Worm (Caenorhabditis elegans) whole organism, L3 larva: ENCODE data around the gene mrpl-36.

ENCODE experiments used
- R02D3.7 ChIP-seq: fragments of 150-350 bp; optimal IDR thresholded peaks from 2 replicates; lab custom pipeline; 2014; ENCODE audit warnings: missing biosample characterization, missing genetic modification characterization
- ZK546.5 ChIP-seq: sonication (generic microtip); optimal IDR thresholded peaks from 2 replicates; lab custom pipeline; 2017; ENCODE audit warnings: missing biosample characterization, missing genetic modification characterization
- ceh-16 ChIP-seq: sonication (generic microtip); optimal IDR thresholded peaks from 2 replicates; lab custom pipeline; 2017; ENCODE audit warnings: missing biosample characterization, missing genetic modification characterization
- ceh-28 ChIP-seq: fragments of 150-350 bp; optimal IDR thresholded peaks from 2 replicates; lab custom pipeline; 2014; ENCODE audit warnings: missing biosample characterization, missing genetic modification reagents, missing genetic modification characterization
- ceh-9 ChIP-seq: sonication (generic microtip); optimal IDR thresholded peaks from 2 replicates; lab custom pipeline; 2018; ENCODE audit warnings: missing biosample characterization, missing genetic modification characterization
- daf-12 ChIP-seq: fragments of 150-350 bp; optimal IDR thresholded peaks from 2 replicates; lab custom pipeline; 2014; ENCODE audit warnings: missing biosample characterization, missing genetic modification reagents, missing genetic modification characterization
- egl-27 ChIP-seq: sonication (generic microtip); optimal IDR thresholded peaks from 4 replicates; lab custom pipeline; 2017; ENCODE audit warnings: missing biosample characterization, missing genetic modification reagents, missing genetic modification characterization
- egl-5 ChIP-seq: fragments of 150-350 bp; optimal IDR thresholded peaks from 2 replicates; lab custom pipeline; 2017; ENCODE audit warnings: missing biosample characterization, missing genetic modification reagents, missing genetic modification characterization, inconsistent platforms
- elt-2 ChIP-seq: sonication (generic microtip); optimal IDR thresholded peaks from 2 replicates; lab custom pipeline; 2016; ENCODE audit warnings: missing genetic modification reagents, mild to moderate bottlenecking, missing genetic modification characterization, missing compliant biosample characterization
- elt-3 ChIP-seq, 3 experiments: fragments of 150-350 bp in 1 of 3; sonication (generic microtip) in 2 of 3; optimal IDR thresholded peaks; 2 replicates in 2 of 3; 4 replicates in 1 of 3; lab custom pipeline; 2014 to 2017; ENCODE audit warnings: missing biosample characterization in 3 of 3, missing genetic modification characterization in 3 of 3
- eor-1 ChIP-seq, 2 experiments: fragments of 150-350 bp; optimal IDR thresholded peaks; 2 replicates each; lab custom pipeline; 2014 to 2018; ENCODE audit warnings: missing biosample characterization in 2 of 2, missing genetic modification characterization in 2 of 2
- fkh-10 ChIP-seq: sonication (generic microtip); optimal IDR thresholded peaks from 2 replicates; lab custom pipeline; 2017; ENCODE audit warnings: missing biosample characterization, missing genetic modification reagents, missing genetic modification characterization
- fos-1 ChIP-seq: fragments of 150-350 bp; optimal IDR thresholded peaks from 2 replicates; lab custom pipeline; 2014; ENCODE audit warnings: missing biosample characterization, missing genetic modification characterization
- hmg-11 ChIP-seq: sonication (generic microtip); optimal IDR thresholded peaks from 2 replicates; lab custom pipeline; 2016; ENCODE audit warnings: missing genetic modification characterization, missing compliant biosample characterization
- jun-1 ChIP-seq: fragments of 150-350 bp; optimal IDR thresholded peaks from 2 replicates; lab custom pipeline; 2014; ENCODE audit warnings: missing biosample characterization, missing genetic modification reagents, missing genetic modification characterization
- lin-15B ChIP-seq: fragments of 150-350 bp; optimal IDR thresholded peaks from 2 replicates; lab custom pipeline; 2014; ENCODE audit warnings: missing biosample characterization, missing genetic modification characterization
- lin-39 ChIP-seq: fragments of 150-350 bp; optimal IDR thresholded peaks from 2 replicates; lab custom pipeline; 2018; ENCODE audit warnings: missing biosample characterization, missing genetic modification reagents, missing genetic modification characterization
- mdl-1 ChIP-seq: fragments of 150-350 bp; optimal IDR thresholded peaks from 2 replicates; lab custom pipeline; 2014; ENCODE audit warnings: missing biosample characterization, missing genetic modification characterization
- nfya-1 ChIP-seq: sonication (generic microtip); optimal IDR thresholded peaks from 2 replicates; lab custom pipeline; 2017; ENCODE audit warnings: missing genetic modification characterization, mild to moderate bottlenecking, missing compliant biosample characterization, antibody characterized with exemption, moderate library complexity; ENCODE audit not compliant: insufficient read depth
- nhr-11 ChIP-seq: fragments of 150-350 bp; optimal IDR thresholded peaks from 2 replicates; lab custom pipeline; 2014; ENCODE audit warnings: missing biosample characterization, missing genetic modification characterization
- nhr-23 ChIP-seq: fragments of 150-350 bp; optimal IDR thresholded peaks from 2 replicates; lab custom pipeline; 2014; ENCODE audit warnings: missing biosample characterization, missing genetic modification reagents, missing genetic modification characterization
- nhr-237 ChIP-seq: fragments of 150-350 bp; optimal IDR thresholded peaks from 2 replicates; lab custom pipeline; 2014; ENCODE audit warnings: missing biosample characterization, missing genetic modification characterization
- nhr-28 ChIP-seq: fragments of 150-350 bp; optimal IDR thresholded peaks from 2 replicates; lab custom pipeline; 2014; ENCODE audit warnings: missing biosample characterization, missing genetic modification characterization
- nhr-67 ChIP-seq: fragments of 150-350 bp; optimal IDR thresholded peaks from 2 replicates; lab custom pipeline; 2014; ENCODE audit warnings: missing biosample characterization, missing genetic modification characterization
- nhr-77 ChIP-seq: fragments of 150-350 bp; optimal IDR thresholded peaks from 2 replicates; lab custom pipeline; 2014; ENCODE audit warnings: missing biosample characterization, missing genetic modification characterization
- pha-4 ChIP-seq: fragments of 150-350 bp; optimal IDR thresholded peaks from 2 replicates; lab custom pipeline; 2014; ENCODE audit warnings: missing biosample characterization, missing genetic modification reagents, missing genetic modification characterization
- pqm-1 ChIP-seq: fragments of 150-350 bp; optimal IDR thresholded peaks from 2 replicates; lab custom pipeline; 2017; ENCODE audit warnings: missing biosample characterization, missing genetic modification characterization, inconsistent platforms
- skn-1 ChIP-seq: fragments of 150-350 bp; optimal IDR thresholded peaks from 2 replicates; lab custom pipeline; 2014; ENCODE audit warnings: missing biosample characterization, missing genetic modification characterization
- snpc-4 ChIP-seq: fragments of 150-350 bp; optimal IDR thresholded peaks from 2 replicates; lab custom pipeline; 2014; ENCODE audit warnings: missing biosample characterization, missing genetic modification characterization
- unc-39 ChIP-seq: sonication (generic microtip); optimal IDR thresholded peaks from 4 replicates; lab custom pipeline; 2017; ENCODE audit warnings: missing biosample characterization, missing genetic modification characterization
- unc-62 ChIP-seq: fragments of 150-350 bp; sonication (generic microtip); optimal IDR thresholded peaks from 4 replicates; lab custom pipeline; 2014; ENCODE audit warnings: missing biosample characterization, missing genetic modification reagents, missing genetic modification characterization
- zag-1 ChIP-seq: fragments of 150-350 bp; optimal IDR thresholded peaks from 2 replicates; lab custom pipeline; 2014; ENCODE audit warnings: missing biosample characterization, missing genetic modification characterization
- ztf-4 ChIP-seq: fragments of 150-350 bp; optimal IDR thresholded peaks from 2 replicates; lab custom pipeline; 2014; ENCODE audit warnings: missing biosample characterization, missing genetic modification characterization

The mrpl-36 gene

ce11 chrIII:9848603-9849002 is 687 bp upstream of the mrpl-36 start:
- no peak for TF ChIP-seq ztf-4 (tag; lab: Kevin White, UChicago)
- TF ChIP-seq lin-15B (tag; lab: Kevin White, UChicago), result no peak
- no peak for TF ChIP-seq nhr-23 (tag; lab: Kevin White, UChicago)

- TF ChIP-seq nhr-23 (tag; lab: Kevin White, UChicago) (no peak), nhr-77 (tag; lab: Kevin White, UChicago) (no peak), ceh-16 (tag; lab: Kevin White, UChicago) (no peak), fkh-10 (GFP tag; lab: Kevin White, UChicago) (no peak), jun-1 (tag; lab: Kevin White, UChicago) (no peak), elt-2 (tag; lab: Kevin White, UChicago) (no peak), pha-4 (tag; lab: Kevin White, UChicago) (no peak), mdl-1 (no peak)
- TF ChIP-seq, all 47 proteins: peak for 0
Measured at ce11 chrIII:9846093-9846492, 1.8 kb downstream of the mrpl-36 start, which contains the start of gene K11H3.2. TSS of gene K11H3.2 (plus strand) at chrIII:9846393.

DNA sequence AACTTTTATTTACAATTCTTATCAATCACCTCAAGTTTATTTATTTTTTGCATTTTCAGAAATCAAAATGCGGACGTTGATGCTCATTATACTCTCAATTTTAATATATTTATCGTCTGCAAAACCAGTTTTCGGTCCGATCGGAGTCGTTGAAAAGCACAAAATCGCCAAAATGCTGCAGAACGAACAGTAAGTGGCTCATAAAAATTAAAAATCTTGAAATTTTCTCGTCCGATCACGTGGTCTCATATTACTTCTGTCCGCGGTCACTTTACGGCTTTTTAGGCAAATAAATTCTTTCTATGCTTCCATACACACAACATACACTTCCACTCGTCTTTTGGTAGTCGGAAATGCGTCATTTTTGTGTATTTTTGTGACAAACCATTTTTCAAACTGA is 4.2 kb downstream of the mrpl-36 start, which contains the start of gene K11H3.5:
TSS of gene K11H3.5 (plus strand) at position 54 of the 400 bp plus-strand sequence.
- TF ChIP-seq ZK546.5, result no peak
- TF ChIP-seq R02D3.7, result no peak
- TF ChIP-seq pha-4 (tag; lab: Kevin White, UChicago), result no peak
- no peak for TF ChIP-seq egl-27
- TF ChIP-seq nhr-23 (tag; lab: Kevin White, UChicago), result no peak
- TF ChIP-seq nhr-237 (tag; lab: Kevin White, UChicago), result no peak
- TF ChIP-seq fos-1 (tag; lab: Kevin White, UChicago), result no peak
- TF ChIP-seq nhr-11 (tag; lab: Kevin White, UChicago), result no peak
- TF ChIP-seq eor-1 (tag; optimal IDR thresholded peaks at IDR 0.05; lab: Kevin White, UChicago), result no peak
- no peak for TF ChIP-seq unc-62 (GFP tag; lab: Kevin White, UChicago)
- no peak for TF ChIP-seq nfya-1 (tag; lab: Kevin White, UChicago)

ce11 chrIII:9834888-9835287 is 13.0 kb downstream of the mrpl-36 start, which contains the start of gene K11H3.8:
TSS of gene K11H3.8 (plus strand) at chrIII:9835188.
- TF ChIP-seq nhr-67 (tag; lab: Kevin White, UChicago) (no peak), nhr-77 (tag; lab: Kevin White, UChicago) (no peak)

ce11 chrIII:9832569-9832968 is 15.3 kb downstream of the mrpl-36 start:
- no peak for TF ChIP-seq zag-1

ce11 chrIII:9830502-9830901 is 17.4 kb downstream of the mrpl-36 start, which contains the start of gene ZK632.12:
TSS of gene ZK632.12 (plus strand) at chrIII:9830802.
- TF ChIP-seq pha-4 (tag; lab: Kevin White, UChicago) (peak; percentile 39), snpc-4 (no peak)

ce11 chrIII:9827163-9827951 is 20.6 kb downstream of the mrpl-36 start, which contains the start of the genes ZK632.10 and ZK632.11:
TSS of gene ZK632.10 (minus strand) at chrIII:9827722.
TSS of gene ZK632.11 (plus strand) at chrIII:9827915.
- TF ChIP-seq ceh-9 (tag; lab: Kevin White, UChicago) (no peak), pha-4 (tag; lab: Kevin White, UChicago) (peak; percentile 99), lin-15B (tag; lab: Kevin White, UChicago) (peak; percentile 57), elt-2 (tag; lab: Kevin White, UChicago) (peak; percentile 23), ceh-28 (tag; lab: Kevin White, UChicago) (peak; percentile 50), elt-3 (tag; optimal IDR thresholded peaks at IDR 0.05; lab: Kevin White, UChicago) (no peak), nhr-11 (tag; lab: Kevin White, UChicago) (no peak), unc-39 (tag; lab: Kevin White, UChicago) (no peak), hmg-11 (tag; lab: Kevin White, UChicago) (peak; percentile 41), pqm-1 (tag; lab: Kevin White, UChicago) (peak; percentile 11), fkh-10 (GFP tag; lab: Kevin White, UChicago) (no peak), snpc-4 (peak; percentile 45), nfya-1 (tag; lab: Kevin White, UChicago) (peak; percentile 91), daf-12 (no peak), skn-1 (peak; percentile 13), nhr-28 (tag; lab: Kevin White, UChicago) (no peak), nhr-23 (tag; lab: Kevin White, UChicago) (peak; percentile 34), nhr-67 (tag; lab: Kevin White, UChicago) (no peak), lin-39 (tag; lab: Kevin White, UChicago) (peak; percentile 15), egl-5 (tag; lab: Kevin White, UChicago) (peak; percentile 1)
